Fruit fly (Drosophila melanogaster) whole organism: Measurements from ENCODE around the gene CG5973.

Source experiments
- CG8478 ChIP-seq: fragments of >200 bp; optimal IDR thresholded peaks from 2 replicates; lab custom pipeline; 2018; ENCODE audit warnings: inconsistent platforms
- Dll ChIP-seq: fragments of >200 bp; optimal IDR thresholded peaks from 2 replicates; lab custom pipeline; 2017
- EcR ChIP-seq, 2 experiments: fragments of >200 bp; optimal IDR thresholded peaks; 2 replicates each; lab custom pipeline; 2017; ENCODE audit warnings: missing biosample characterization in 2 of 2, missing genetic modification characterization in 2 of 2, missing genetic modification reagents in 2 of 2
- pan ChIP-seq: fragments of >200 bp; optimal IDR thresholded peaks from 2 replicates; lab custom pipeline; 2017
- psq ChIP-seq: fragments of >200 bp; optimal IDR thresholded peaks from 2 replicates; lab custom pipeline; 2017
- usp ChIP-seq: fragments of >200 bp; optimal IDR thresholded peaks from 2 replicates; lab custom pipeline; 2017; ENCODE audit warnings: missing biosample characterization, missing genetic modification characterization, mixed read lengths

The CG5973 gene

dm6 chr2L:7426326-7427066 is 10.8 kb upstream of the CG5973 start, which contains the start of gene muc:
muc (plus strand) TSS chr2L:7426866.
- no peak for TF ChIP-seq Dll (lab: Kevin White, UChicago)
- no peak for TF ChIP-seq EcR (GFP tag; optimal IDR thresholded peaks at IDR 0.05; lab: Kevin White, UChicago)
- no peak for TF ChIP-seq usp
- no peak for TF ChIP-seq CG8478 (lab: Kevin White, UChicago)
- TF ChIP-seq psq (lab: Kevin White, UChicago) = no peak
- TF ChIP-seq pan (lab: Kevin White, UChicago) = no peak

dm6 chr2L:7427067-7427785 is 10.1 kb upstream of the CG5973 start:
- no peak for TF ChIP-seq psq (lab: Kevin White, UChicago)
- TF ChIP-seq usp = no peak
- no peak for TF ChIP-seq Dll (lab: Kevin White, UChicago)
- no peak for TF ChIP-seq EcR (GFP tag; optimal IDR thresholded peaks at IDR 0.05; lab: Kevin White, UChicago)
- TF ChIP-seq pan (lab: Kevin White, UChicago) = no peak
- TF ChIP-seq CG8478 (lab: Kevin White, UChicago) = no peak

dm6 chr2L:7427786-7428137 is 9.5 kb upstream of the CG5973 start:
- TF ChIP-seq EcR (GFP tag; optimal IDR thresholded peaks at IDR 0.05; lab: Kevin White, UChicago) = no peak
- no peak for TF ChIP-seq usp
- TF ChIP-seq CG8478 (lab: Kevin White, UChicago) = no peak
- TF ChIP-seq pan (lab: Kevin White, UChicago) = peak; percentile 51

dm6 chr2L:7430313-7430712 is 7.0 kb upstream of the CG5973 start:
- TF ChIP-seq usp (no peak), Dll (lab: Kevin White, UChicago) (no peak), EcR (GFP tag; optimal IDR thresholded peaks at IDR 0.05; lab: Kevin White, UChicago) (no peak), pan (lab: Kevin White, UChicago) (no peak), psq (lab: Kevin White, UChicago) (no peak), CG8478 (lab: Kevin White, UChicago) (no peak)

- no peak for TF ChIP-seq Dll (lab: Kevin White, UChicago)
- TF ChIP-seq psq (lab: Kevin White, UChicago) = no peak
- TF ChIP-seq pan (lab: Kevin White, UChicago) = no peak
- TF ChIP-seq EcR (GFP tag; optimal IDR thresholded peaks at IDR 0.05; lab: Kevin White, UChicago) = no peak
- TF ChIP-seq CG8478 (lab: Kevin White, UChicago) = no peak
- no peak for TF ChIP-seq usp
Observed at dm6 chr2L:7431861-7432601, 5.3 kb upstream of the CG5973 start.

- TF ChIP-seq usp (no peak), Dll (lab: Kevin White, UChicago) (no peak), EcR (GFP tag; optimal IDR thresholded peaks at IDR 0.05; lab: Kevin White, UChicago) (no peak), pan (lab: Kevin White, UChicago) (no peak), CG8478 (lab: Kevin White, UChicago) (no peak), psq (lab: Kevin White, UChicago) (no peak)
Observed at dm6 chr2L:7433337-7433956, 3.8 kb upstream of the CG5973 start, which contains the start of gene CG5958. CG5958 (minus strand) TSS chr2L:7433516.

- TF ChIP-seq psq (lab: Kevin White, UChicago) (no peak), usp (no peak), CG8478 (lab: Kevin White, UChicago) (no peak), Dll (lab: Kevin White, UChicago) (no peak), pan (lab: Kevin White, UChicago) (no peak), EcR (GFP tag; optimal IDR thresholded peaks at IDR 0.05; lab: Kevin White, UChicago) (no peak)
Observed at dm6 chr2L:7433957-7434736, 3.1 kb upstream of the CG5973 start.

- no peak for TF ChIP-seq CG8478 (lab: Kevin White, UChicago)
- TF ChIP-seq pan (lab: Kevin White, UChicago) = no peak
- no peak for TF ChIP-seq Dll (lab: Kevin White, UChicago)
- no peak for TF ChIP-seq usp
- TF ChIP-seq EcR (GFP tag; optimal IDR thresholded peaks at IDR 0.05; lab: Kevin White, UChicago) = no peak
- no peak for TF ChIP-seq psq (lab: Kevin White, UChicago)
Observed at dm6 chr2L:7434737-7435356, 2.4 kb upstream of the CG5973 start.

- TF ChIP-seq CG8478 (lab: Kevin White, UChicago) (no peak), Dll (lab: Kevin White, UChicago) (no peak), EcR (GFP tag; optimal IDR thresholded peaks at IDR 0.05; lab: Kevin White, UChicago) (no peak), usp (no peak), psq (lab: Kevin White, UChicago) (no peak), pan (lab: Kevin White, UChicago) (no peak)
Observed at dm6 chr2L:7435475-7435874, 1.8 kb upstream of the CG5973 start.
